Fruit fly (Drosophila melanogaster) whole organism, pupa: Measurements from ENCODE around the gene CG13398.

Experiments
- CG12605 ChIP-seq: fragments of 200-800 bp; sonication (Bioruptor generic); IDR thresholded peaks from 2 replicates; pipeline ENCODE4 v1.3.6; 2022; ENCODE audit warnings: missing biosample characterization, missing genetic modification characterization
- CG13204 ChIP-seq: fragments of 200-800 bp; sonication (Bioruptor generic); optimal IDR thresholded peaks from 2 replicates; lab custom pipeline; 2018; ENCODE audit warnings: missing biosample characterization, mild to moderate bottlenecking, missing genetic modification characterization, moderate library complexity
- CG14655 ChIP-seq: fragments of 200-800 bp; sonication (Bioruptor generic); optimal IDR thresholded peaks from 3 replicates; lab custom pipeline; 2017; ENCODE audit warnings: mild to moderate bottlenecking, missing biosample characterization, missing genetic modification reagents, missing genetic modification characterization
- CG34367 ChIP-seq: fragments of 200-800 bp; sonication (Bioruptor generic); optimal IDR thresholded peaks from 2 replicates; lab custom pipeline; 2018; ENCODE audit warnings: missing biosample characterization, mild to moderate bottlenecking, missing genetic modification characterization
- CG8159 ChIP-seq: fragments of 200-800 bp; sonication (Bioruptor generic); optimal IDR thresholded peaks from 3 replicates; lab custom pipeline; 2018; ENCODE audit warnings: missing biosample characterization, mild to moderate bottlenecking, missing genetic modification characterization, moderate library complexity
- CG8301 ChIP-seq: fragments of 200-800 bp; sonication (Bioruptor generic); optimal IDR thresholded peaks from 2 replicates; lab custom pipeline; 2018; ENCODE audit warnings: missing biosample characterization, mild to moderate bottlenecking, missing genetic modification characterization
- D1 ChIP-seq: fragments of 200-800 bp; sonication (Bioruptor generic); optimal IDR thresholded peaks from 2 replicates; lab custom pipeline; 2018; ENCODE audit warnings: missing biosample characterization, mild to moderate bottlenecking, missing genetic modification characterization, moderate library complexity
- Ets98B ChIP-seq: fragments of 200-800 bp; sonication (Bioruptor generic); IDR thresholded peaks from 2 replicates; pipeline ENCODE4 v1.3.6; 2022; ENCODE audit warnings: missing biosample characterization, missing genetic modification characterization
- Pif1A ChIP-seq: fragments of 200-800 bp; sonication (Bioruptor generic); optimal IDR thresholded peaks from 3 replicates; lab custom pipeline; 2016; ENCODE audit warnings: missing biosample characterization, missing genetic modification characterization
- Pif1B ChIP-seq: fragments of 200-800 bp; sonication (Bioruptor generic); optimal IDR thresholded peaks from 3 replicates; lab custom pipeline; 2016; ENCODE audit warnings: missing biosample characterization, missing genetic modification characterization
- Snoo ChIP-seq: fragments of 200-800 bp; sonication (Bioruptor generic); optimal IDR thresholded peaks from 3 replicates; lab custom pipeline; 2017; ENCODE audit warnings: missing biosample characterization, mild to moderate bottlenecking, missing genetic modification characterization, inconsistent platforms
- gl ChIP-seq: fragments of 200-800 bp; sonication (Bioruptor generic); optimal IDR thresholded peaks from 2 replicates; lab custom pipeline; 2018; ENCODE audit warnings: missing biosample characterization, mild to moderate bottlenecking, missing genetic modification characterization

dm6 chr2L:8376717-8377116 is 38.3 kb downstream of the CG13398 start, which contains the start of the genes CG13390 and CG17294:
- TF ChIP-seq D1 (tag; lab: Kevin White, UChicago) (peak; percentile 99), CG8301 (peak; percentile 99), Pif1B (GFP tag; lab: Kevin White, UChicago) (peak; percentile 99), Snoo (tag; lab: Kevin White, UChicago) (peak; percentile 100), Ets98B (GFP tag; lab: Robert Waterston, UW) (peak; percentile 100), CG8159 (peak; percentile 100), Pif1A (GFP tag; lab: Kevin White, UChicago) (peak; percentile 99), gl (peak; percentile 98), CG14655 (GFP tag; lab: Kevin White, UChicago) (peak; percentile 100), CG12605 (peak; percentile 99), CG34367 (tag; lab: Kevin White, UChicago) (peak; percentile 99), CG13204 (peak; percentile 98)
